Worm (Caenorhabditis elegans) whole organism, young adult: ENCODE data around the gene clec-35.

Experiments used
- atf-7 ChIP-seq: sonication (generic microtip); optimal IDR thresholded peaks from 2 replicates; lab custom pipeline; 2017; ENCODE audit warnings: mild to moderate bottlenecking, missing genetic modification characterization, missing compliant biosample characterization
- dpl-1 ChIP-seq: fragments of 150-350 bp; optimal IDR thresholded peaks from 2 replicates; lab custom pipeline; 2014; ENCODE audit warnings: missing biosample characterization, missing genetic modification reagents, missing genetic modification characterization
- egl-44 ChIP-seq: fragments of 200-800 bp; sonication (Bioruptor generic); IDR thresholded peaks from 2 replicates; pipeline ENCODE4 v1.3.6; 2022; ENCODE audit warnings: missing genetic modification reagents, missing genetic modification characterization, missing compliant biosample characterization
- egrh-3 ChIP-seq: fragments of 200-800 bp; sonication (Bioruptor generic); IDR thresholded peaks from 2 replicates; pipeline ENCODE4 v1.3.6; 2022; ENCODE audit warnings: missing genetic modification reagents, missing genetic modification characterization, missing compliant biosample characterization
- let-607 ChIP-seq, 2 experiments: fragments of 200-800 bp in 1 of 2; sonication (Bioruptor generic) in 1 of 2; sonication (generic microtip) in 1 of 2; optimal IDR thresholded peaks; 2 replicates each; lab custom pipeline; 2016 to 2018; ENCODE audit warnings: mild to moderate bottlenecking in 2 of 2, missing compliant biosample characterization in 2 of 2, missing genetic modification characterization in 2 of 2, moderate library complexity in 2 of 2, missing genotype in 1 of 2
- lin-35 ChIP-seq, 3 experiments: fragments of 150-350 bp in 2 of 3; sonication (generic microtip) in 1 of 3; optimal IDR thresholded peaks; 2 replicates each; lab custom pipeline; 2014 to 2018; ENCODE audit warnings: missing biosample characterization in 3 of 3, missing genetic modification characterization in 3 of 3, missing genetic modification reagents in 3 of 3
- madf-8 ChIP-seq: fragments of 200-800 bp; sonication (Bioruptor generic); conservative IDR thresholded peaks from 2 replicates; pipeline ENCODE4 v1.3.6; 2022; ENCODE audit warnings: missing genetic modification reagents, missing genetic modification characterization, missing compliant biosample characterization
- nhr-120 ChIP-seq: fragments of 200-800 bp; sonication (Bioruptor generic); IDR thresholded peaks from 2 replicates; pipeline ENCODE4 v1.3.6; 2022; ENCODE audit warnings: missing genetic modification characterization, missing compliant biosample characterization

DNA sequence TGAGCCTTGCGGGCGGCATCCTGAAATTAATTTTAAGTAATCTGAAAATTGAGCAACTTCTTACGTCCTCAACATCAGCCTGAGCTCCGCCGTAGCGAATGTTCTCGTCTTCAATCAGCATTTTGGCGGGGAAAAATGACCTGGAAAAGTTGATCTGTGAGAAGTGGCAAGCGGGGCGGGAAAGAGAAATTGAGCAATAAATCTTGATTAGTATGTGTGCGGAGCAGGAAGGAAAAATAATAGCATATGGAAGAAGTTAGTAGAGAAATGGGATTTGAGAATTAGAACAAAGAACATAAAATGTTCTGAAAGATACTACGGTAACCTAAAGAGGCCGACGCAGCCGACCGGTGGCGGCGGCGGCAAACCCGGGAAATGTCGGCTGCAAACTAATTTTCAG lies 18.9 kb downstream of the clec-35 start, which contains the start of gene tni-3:
- TF ChIP-seq lin-35 (GFP tag; optimal IDR thresholded peaks at IDR 0.05; lab: Kevin White, UChicago) (no peak), madf-8 (no peak), nhr-120 (no peak), egl-44 (GFP tag; lab: Robert Waterston, UW) (no peak), atf-7 (tag; lab: Kevin White, UChicago) (no peak), let-607 (tag; optimal IDR thresholded peaks at IDR 0.05; lab: Kevin White, UChicago) (no peak), egrh-3 (GFP tag; lab: Robert Waterston, UW) (no peak), dpl-1 (GFP tag; lab: Kevin White, UChicago) (no peak)
